Fruit fly (Drosophila melanogaster): Measurements from ENCODE around the gene PIG-F.

Gene PIG-F

DNA sequence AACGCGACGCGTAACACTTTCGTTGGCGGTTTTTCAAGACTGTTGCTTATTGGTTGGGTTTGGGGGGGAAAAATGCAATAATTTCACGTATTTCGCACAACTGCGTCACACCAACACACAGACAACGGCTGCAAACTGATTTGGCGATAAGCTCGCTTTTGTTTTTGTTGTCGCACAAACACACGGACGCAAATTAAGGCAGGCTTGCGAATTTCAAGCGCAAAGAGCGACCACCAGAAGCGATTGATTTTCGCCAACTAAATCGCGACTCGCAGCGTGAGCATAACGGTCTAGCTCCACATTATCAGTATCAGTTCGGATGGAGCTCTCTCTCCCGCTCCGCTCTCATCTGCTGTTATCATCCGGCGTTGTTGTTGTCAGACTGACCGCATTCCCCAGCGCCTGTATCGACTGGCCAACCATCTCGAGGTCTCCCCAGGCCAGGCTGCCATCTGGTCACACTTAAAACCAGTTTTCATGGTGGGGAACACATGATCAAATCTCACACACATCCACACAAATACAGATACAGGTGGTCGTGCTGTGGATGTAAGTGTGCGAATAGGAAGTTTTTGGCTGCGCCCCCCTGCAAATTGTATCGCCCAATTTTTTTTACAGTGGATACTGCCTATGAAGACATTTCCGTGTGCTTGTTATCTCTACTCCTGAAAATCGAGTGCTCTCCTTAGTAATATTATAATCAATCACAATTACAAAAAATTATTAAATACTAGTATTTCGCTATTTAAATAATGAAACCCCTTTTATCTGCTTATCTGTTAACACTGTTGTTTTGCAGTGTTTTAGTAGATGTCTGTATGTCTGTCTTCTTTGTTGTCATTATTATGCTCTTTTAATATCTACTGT lies 20.7 kb downstream of the PIG-F start (continued):
- TF ChIP-seq cg (GFP tag; optimal IDR thresholded peaks at IDR 0.05), result peak; percentile 91
- TF ChIP-seq CG8944 (GFP tag; optimal IDR thresholded peaks at IDR 0.05), result no peak
- TF ChIP-seq CG10366 (GFP tag; IDR thresholded peaks at IDR 0.05), result peak; percentile 59
- TF ChIP-seq CG9609 (GFP tag; optimal IDR thresholded peaks at IDR 0.05), result no peak
- TF ChIP-seq Nf-YA (GFP tag; IDR thresholded peaks at IDR 0.05), result no peak
- peak; percentile 52 for TF ChIP-seq esg (GFP tag; conservative IDR thresholded peaks at IDR 0.05)
- peak; percentile 30; the same call in 1 of the 3 replicates for TF ChIP-seq Opbp (GFP tag; IDR thresholded peaks at IDR 0.05; ENCODE audit: partially characterized antibody)
- TF ChIP-seq sd (tag; optimal IDR thresholded peaks at IDR 0.05), result peak; percentile 74
- TF ChIP-seq Hmx (GFP tag; optimal IDR thresholded peaks at IDR 0.05), result no peak
- peak; percentile 36 for TF ChIP-seq tap (tag; optimal IDR thresholded peaks at IDR 0.05)
- TF ChIP-seq Dll (GFP tag; IDR thresholded peaks at IDR 0.05; ENCODE audit: partially characterized antibody), result no peak; the same call in 3 of the 4 replicates
- TF ChIP-seq aop (GFP tag; IDR thresholded peaks at IDR 0.05), result no peak
- no peak for TF ChIP-seq CG6683 (GFP tag; optimal IDR thresholded peaks at IDR 0.05)
- TF ChIP-seq btn (GFP tag; optimal IDR thresholded peaks at IDR 0.05), result no peak
- TF ChIP-seq sr (GFP tag; IDR thresholded peaks at IDR 0.05), result no peak
- TF ChIP-seq CG34422 (GFP tag; IDR thresholded peaks at IDR 0.05), result peak; percentile 62; the same call in 1 of the 3 replicates
- no peak for TF ChIP-seq CG31388 (GFP tag; optimal IDR thresholded peaks at IDR 0.05)
- TF ChIP-seq CG14860 (GFP tag; IDR thresholded peaks at IDR 0.05; ENCODE audit: partially characterized antibody), result no peak
- TF ChIP-seq D19B (GFP tag; optimal IDR thresholded peaks at IDR 0.05), result peak; percentile 36
- TF ChIP-seq Drgx (GFP tag; IDR thresholded peaks at IDR 0.05), result peak; percentile 72
- TF ChIP-seq PHDP (tag; optimal IDR thresholded peaks at IDR 0.05), result peak; percentile 65
- no peak for TF ChIP-seq grn (GFP tag; optimal IDR thresholded peaks at IDR 0.05)
- TF ChIP-seq exex (tag; optimal IDR thresholded peaks at IDR 0.05), result peak; percentile 44
- peak; percentile 69 for TF ChIP-seq HLH3B (GFP tag; IDR thresholded peaks at IDR 0.05)
- TF ChIP-seq Nf-YB (GFP tag; optimal IDR thresholded peaks at IDR 0.05), result no peak
- peak; percentile 21 for TF ChIP-seq CG13123 (GFP tag; optimal IDR thresholded peaks at IDR 0.05)
- peak; percentile 69 for TF ChIP-seq Hmr (GFP tag; optimal IDR thresholded peaks at IDR 0.05)
- TF ChIP-seq CG17361 (GFP tag; IDR thresholded peaks at IDR 0.05), result peak; percentile 59
- peak; percentile 11 for TF ChIP-seq Blimp-1 (GFP tag; optimal IDR thresholded peaks at IDR 0.05)
- no peak for TF ChIP-seq sima (GFP tag; optimal IDR thresholded peaks at IDR 0.05)
- no peak for TF ChIP-seq CkIIα-i1 (GFP tag; IDR thresholded peaks at IDR 0.05)
- no peak for TF ChIP-seq tna (GFP tag; IDR thresholded peaks at IDR 0.05; ENCODE audit: partially characterized antibody)
- no peak for TF ChIP-seq CG6254 (GFP tag; optimal IDR thresholded peaks at IDR 0.05)
- TF ChIP-seq pb (GFP tag; optimal IDR thresholded peaks at IDR 0.05), result no peak
- peak; percentile 32; the same call in 1 of the 3 replicates for TF ChIP-seq B-H1 (GFP tag; IDR thresholded peaks at IDR 0.05)
- no peak for TF ChIP-seq CG8089 (GFP tag; optimal IDR thresholded peaks at IDR 0.05)
- no peak for TF ChIP-seq CG11723 (GFP tag; optimal IDR thresholded peaks at IDR 0.05)
- peak; percentile 87 for TF ChIP-seq Rfx (GFP tag; IDR thresholded peaks at IDR 0.05)
- no peak; the same call in 1 of the 2 replicates for TF ChIP-seq klu (GFP tag; IDR thresholded peaks at IDR 0.05)
- peak; percentile 27 for TF ChIP-seq phol (tag; optimal IDR thresholded peaks at IDR 0.05)
- TF ChIP-seq ash1 (GFP tag; optimal IDR thresholded peaks at IDR 0.05), result peak; percentile 22
- no peak for TF ChIP-seq slp2 (GFP tag; optimal IDR thresholded peaks at IDR 0.05)
- TF ChIP-seq CG16779 (GFP tag; IDR thresholded peaks at IDR 0.05), result peak; percentile 59; the same call in 1 of the 2 replicates
- TF ChIP-seq Hr78 (GFP tag; optimal IDR thresholded peaks at IDR 0.05), result no peak
- TF ChIP-seq Gsc (GFP tag; IDR thresholded peaks at IDR 0.05), result no peak
- TF ChIP-seq vnd (GFP tag; IDR thresholded peaks at IDR 0.05; ENCODE audit: partially characterized antibody), result no peak
- no peak for TF ChIP-seq H15 (GFP tag; IDR thresholded peaks at IDR 0.05)
- peak; percentile 49 for TF ChIP-seq tio (GFP tag; optimal IDR thresholded peaks at IDR 0.05)
- TF ChIP-seq CG3726 (GFP tag; IDR thresholded peaks at IDR 0.05), result no peak

Data from whole organism, embryonic.